Fruit fly (Drosophila melanogaster): ENCODE results near the gene unc-4.

unc-4 gene

DNA sequence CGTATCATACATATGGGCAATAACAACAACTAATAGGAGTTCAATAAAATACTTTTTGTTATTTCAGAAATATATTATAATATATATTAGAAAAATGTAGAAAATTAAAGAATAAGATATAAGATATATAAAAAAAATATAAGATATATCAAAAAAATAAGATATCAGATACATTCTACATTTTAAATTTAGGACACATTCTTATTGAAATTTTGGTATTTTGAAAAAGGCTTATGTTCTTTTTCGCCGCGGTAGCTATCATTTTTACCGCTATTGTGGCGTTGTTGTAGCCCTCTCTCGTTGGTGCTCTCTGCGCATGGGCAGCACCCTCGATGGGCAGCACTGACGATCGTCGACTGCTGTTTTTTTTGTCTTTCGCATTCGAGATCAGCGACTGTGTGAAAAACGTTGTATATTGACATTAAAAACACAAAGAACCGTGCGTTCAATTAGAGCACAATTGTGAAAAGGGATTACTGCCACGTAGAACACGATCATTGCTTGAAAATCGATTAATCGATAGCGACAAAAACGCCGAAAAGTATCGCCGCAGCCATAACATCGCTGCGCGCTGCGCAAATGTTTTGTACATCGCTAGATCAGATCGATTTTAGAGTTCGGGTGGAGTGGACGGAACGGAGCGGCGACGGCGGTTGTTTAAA, 30.4 kb upstream of the unc-4 start:
- no peak for TF ChIP-seq CG8478 (optimal IDR thresholded peaks at IDR 0.05)
- peak; percentile 37 to 42 for TF ChIP-seq CTCF (optimal IDR thresholded peaks at IDR 0.05)

DNA sequence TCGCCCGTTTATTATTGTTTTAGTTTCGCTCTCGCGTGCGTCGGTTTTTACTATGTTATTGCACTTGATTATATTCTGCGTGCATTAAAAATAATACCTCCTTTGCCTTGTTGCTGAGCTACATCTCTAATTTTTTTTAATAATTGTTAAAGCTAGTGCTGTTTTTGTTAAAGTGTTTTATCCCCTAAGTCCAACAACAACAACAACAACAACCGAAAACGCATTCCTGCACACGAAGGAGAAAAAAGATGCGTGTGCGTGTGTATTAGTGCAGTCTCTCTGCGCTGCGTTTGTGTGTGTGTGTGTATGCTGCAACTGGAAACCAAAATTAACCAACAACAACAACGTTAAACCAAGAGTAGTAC, 29.9 kb upstream of the unc-4 start:
- no peak for TF ChIP-seq CTCF (optimal IDR thresholded peaks at IDR 0.05)
- TF ChIP-seq CG8478 (optimal IDR thresholded peaks at IDR 0.05): no peak

DNA sequence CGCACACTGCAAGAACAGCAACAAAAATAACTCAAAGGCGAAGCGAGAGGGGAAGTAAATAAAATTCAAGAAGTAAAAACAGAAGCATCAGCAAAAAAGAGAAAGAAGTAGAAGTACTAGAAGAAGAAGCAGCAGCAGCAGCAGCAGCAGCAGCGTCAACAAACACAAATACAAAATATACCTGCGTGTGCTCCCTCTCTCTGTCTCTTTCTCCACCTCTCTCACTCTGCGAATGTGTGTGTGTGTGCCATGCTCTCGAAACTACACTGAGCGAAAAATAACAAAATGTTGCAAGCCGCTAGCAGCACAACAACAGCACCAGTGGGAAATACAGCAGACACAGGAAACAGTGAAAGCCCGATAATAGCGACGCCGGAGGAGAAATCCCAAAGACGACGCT, 29.4 kb upstream of the unc-4 start:
- TF ChIP-seq CTCF (optimal IDR thresholded peaks at IDR 0.05) (no peak), CG8478 (optimal IDR thresholded peaks at IDR 0.05) (no peak)

DNA sequence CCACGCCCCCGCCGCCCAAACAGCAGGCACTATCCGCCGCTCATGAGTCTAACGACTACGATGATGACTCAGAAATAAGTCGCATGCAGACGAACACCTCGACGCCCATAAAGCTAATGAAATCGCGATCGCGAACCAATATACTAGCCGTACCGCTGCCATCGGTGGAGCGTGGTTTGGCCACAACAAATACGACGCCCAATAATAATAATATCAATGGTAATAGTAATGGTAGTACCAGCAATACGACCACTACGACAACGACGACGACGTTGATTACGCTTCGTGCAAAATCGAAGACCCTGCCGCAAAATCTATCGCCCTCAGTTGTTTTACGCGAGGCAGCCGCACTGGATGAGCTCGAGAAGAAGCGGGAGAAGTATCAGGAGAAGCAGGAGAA, 28.4 kb upstream of the unc-4 start:
- no peak for TF ChIP-seq CTCF (optimal IDR thresholded peaks at IDR 0.05)
- no peak for TF ChIP-seq CG8478 (optimal IDR thresholded peaks at IDR 0.05)

DNA sequence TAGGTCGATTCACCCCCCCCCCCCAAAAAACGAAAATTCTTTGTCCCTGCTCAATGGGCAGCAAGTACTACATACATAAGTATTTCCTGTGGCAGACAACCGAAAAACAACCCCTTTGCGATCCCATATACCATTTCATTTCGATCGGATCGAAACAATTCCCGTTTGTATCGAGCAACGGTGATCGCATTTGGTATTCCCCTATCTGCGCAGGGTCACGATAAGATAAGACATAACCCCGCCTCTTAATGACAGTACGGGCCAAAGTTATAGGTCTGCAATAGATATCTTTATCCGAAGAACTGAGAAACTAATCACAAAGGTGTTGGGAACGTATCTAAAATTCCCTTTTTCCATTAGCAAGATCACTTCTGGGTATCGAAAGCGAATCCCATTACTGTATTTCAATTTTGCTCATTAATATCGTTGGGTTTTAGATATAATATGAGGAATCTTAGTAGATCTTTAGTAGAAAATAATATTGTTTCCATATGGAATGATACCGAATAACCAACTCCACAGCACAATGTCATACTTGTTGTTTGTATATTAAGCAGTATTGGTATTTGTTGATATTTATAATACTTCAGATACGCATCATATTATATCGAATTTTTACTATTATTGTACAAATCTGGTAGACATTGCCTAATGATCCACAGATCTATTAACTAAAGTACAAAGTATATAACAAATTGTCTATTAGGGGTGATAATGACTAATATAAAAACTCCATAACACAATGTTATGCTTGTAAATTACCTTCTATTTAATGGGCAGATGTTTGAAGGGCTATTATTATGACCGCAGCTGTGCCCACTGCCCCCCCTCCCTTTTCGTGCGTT, 27.1 kb upstream of the unc-4 start:
- TF ChIP-seq CG8478 (optimal IDR thresholded peaks at IDR 0.05): no peak

DNA sequence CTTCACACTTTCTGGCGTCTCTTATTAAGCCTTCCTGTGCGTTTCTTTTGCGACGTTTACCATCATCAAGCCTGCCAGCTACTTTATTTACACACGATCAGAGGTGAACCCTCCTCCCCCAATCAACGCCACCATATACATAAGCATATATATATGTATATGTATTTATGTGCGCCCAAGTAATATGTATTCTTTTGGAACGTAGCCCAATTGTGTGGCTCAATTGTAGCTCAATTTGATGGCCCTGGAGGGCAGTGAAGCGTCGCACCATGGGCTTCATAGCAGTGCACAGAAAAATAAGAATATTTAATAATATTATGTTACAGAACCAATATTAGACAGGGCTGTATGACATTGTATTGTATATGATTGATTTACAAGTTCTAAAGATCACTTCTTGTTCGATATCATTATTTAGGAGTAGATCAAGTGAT, 26.5 kb upstream of the unc-4 start:
- TF ChIP-seq CG8478 (optimal IDR thresholded peaks at IDR 0.05) (no peak), CTCF (optimal IDR thresholded peaks at IDR 0.05) (no peak)

DNA sequence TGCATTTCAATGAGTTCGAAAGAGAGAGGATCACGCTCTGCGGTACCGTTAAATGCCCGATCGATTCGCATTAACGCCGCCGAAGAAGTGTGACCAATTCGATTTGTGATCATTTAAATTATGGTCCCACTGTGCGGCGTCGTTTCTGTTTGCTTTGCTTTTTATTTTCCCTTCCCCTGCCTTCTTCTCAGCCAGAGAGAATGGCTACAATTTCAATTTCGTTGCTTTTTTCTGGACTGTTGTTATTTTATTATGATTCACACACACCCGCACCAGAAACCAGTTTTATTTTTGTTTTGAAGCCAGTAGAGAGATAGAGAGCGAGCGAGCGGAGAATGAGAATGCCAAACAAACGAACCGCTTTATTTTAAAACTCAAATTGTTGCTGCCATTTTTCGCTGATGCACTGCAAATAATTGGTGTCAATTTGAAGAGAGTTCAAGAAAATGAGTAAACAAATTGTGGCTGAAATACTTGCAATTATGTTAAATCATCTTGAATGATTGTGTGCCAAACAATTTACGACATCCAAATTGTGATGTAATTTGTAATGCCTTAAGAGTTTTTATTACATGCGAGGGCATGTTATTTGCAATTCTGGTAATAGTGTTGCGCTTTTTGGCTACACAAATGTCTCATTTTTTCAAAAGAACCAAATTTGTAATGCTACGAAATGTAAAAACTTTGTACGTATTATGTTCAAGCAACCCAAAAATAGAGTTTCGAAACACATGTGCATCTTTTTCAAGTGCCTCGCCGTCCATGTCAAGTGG, 25.6 kb upstream of the unc-4 start:
- TF ChIP-seq CG8478 (optimal IDR thresholded peaks at IDR 0.05): no peak
- TF ChIP-seq CTCF (optimal IDR thresholded peaks at IDR 0.05): no peak

DNA sequence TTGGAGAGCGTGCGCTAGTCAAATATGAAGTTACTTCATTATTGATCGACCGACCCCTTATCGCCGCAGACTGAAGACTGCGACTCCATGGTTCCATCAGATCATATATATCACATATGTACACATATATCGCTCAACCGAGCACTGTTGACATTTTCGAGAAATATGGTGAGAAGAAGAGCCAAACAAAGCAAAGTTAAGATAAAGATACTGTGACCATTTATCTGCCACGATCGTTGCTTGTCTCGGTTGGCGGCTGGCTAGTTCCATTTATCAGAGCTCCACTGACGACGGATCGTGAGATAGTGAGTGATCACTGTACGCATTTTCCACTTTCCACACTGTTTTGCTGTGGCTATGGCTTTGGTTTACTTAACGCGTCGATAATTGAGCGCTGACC, 24.8 kb upstream of the unc-4 start:
- TF ChIP-seq CTCF (optimal IDR thresholded peaks at IDR 0.05) (no peak), CG8478 (optimal IDR thresholded peaks at IDR 0.05) (no peak)

DNA sequence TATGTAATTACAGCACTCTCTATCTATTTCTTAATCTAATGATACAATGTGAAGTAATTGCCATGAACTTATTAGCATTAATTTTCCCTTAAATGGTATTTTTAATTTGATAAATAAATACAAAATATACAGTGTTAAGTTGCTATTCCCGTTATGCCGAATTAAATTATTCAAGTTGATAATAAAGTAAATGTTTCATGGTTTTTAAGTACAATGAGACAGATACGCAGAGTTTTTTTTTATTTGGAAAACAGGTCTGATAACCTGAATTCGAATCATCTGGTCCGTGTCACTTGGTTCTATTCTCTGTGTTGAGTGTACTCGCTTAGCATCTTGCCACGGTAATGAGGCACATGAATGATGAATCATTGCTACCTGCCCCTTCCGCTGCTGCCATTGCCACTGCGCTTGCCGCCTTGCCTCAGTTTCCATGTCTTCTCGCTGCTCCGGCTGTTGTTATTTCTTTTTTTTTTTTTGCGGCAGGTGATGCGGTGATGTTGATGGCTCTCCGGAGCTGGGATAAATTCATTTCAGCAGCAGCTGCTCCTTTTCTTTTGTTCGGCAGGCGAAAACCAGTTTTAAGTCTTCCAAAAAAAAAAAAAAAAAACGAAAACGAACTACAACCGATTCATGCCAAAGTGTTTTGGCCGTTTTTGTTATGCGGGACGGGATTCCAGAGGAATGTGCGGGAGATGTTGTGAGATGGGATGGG, 22.5 kb upstream of the unc-4 start:
- TF ChIP-seq CG8478 (optimal IDR thresholded peaks at IDR 0.05): no peak
- no peak for TF ChIP-seq CTCF (optimal IDR thresholded peaks at IDR 0.05)

DNA sequence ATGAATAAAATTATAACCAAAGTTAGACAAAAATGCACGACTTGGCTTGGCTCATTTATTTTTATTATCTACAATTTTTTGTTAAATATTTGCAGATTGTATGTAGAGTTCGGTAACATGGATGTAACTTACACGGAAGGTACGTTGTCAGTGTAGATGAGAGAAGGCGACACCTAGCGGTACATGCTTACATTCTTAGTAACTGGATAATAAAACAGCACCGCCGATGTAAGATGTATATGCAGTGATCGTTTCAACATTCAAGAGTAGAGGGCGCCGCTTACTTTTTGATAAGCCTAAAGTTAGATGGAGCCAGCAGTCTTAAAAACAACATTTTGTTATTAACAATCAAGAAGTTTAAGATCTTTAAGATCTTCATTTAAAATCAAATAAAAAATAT, 16.7 kb upstream of the unc-4 start:
- TF ChIP-seq CTCF (optimal IDR thresholded peaks at IDR 0.05) (peak; percentile 97), CG8478 (optimal IDR thresholded peaks at IDR 0.05) (no peak)

DNA sequence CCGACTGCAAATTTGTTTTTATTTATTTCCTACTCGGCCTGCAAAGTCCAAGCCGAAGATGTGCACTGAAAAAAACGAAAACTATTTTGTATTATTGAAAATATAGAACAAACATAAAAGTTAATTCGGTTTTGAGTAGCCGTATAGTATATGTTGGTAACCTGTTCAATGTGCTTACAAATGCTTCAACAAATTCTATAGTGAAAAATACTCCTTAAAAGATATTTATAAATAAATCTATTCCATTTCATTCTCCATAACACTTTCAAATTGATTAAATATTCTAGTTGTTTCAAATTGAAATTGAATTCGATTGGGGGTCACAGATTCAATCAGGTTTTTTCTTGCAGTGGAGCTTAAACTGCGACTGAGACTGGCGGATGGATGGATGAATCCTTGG, 13.2 kb upstream of the unc-4 start:
- no peak for TF ChIP-seq CG8478 (optimal IDR thresholded peaks at IDR 0.05)
- no peak for TF ChIP-seq CTCF (optimal IDR thresholded peaks at IDR 0.05)

DNA sequence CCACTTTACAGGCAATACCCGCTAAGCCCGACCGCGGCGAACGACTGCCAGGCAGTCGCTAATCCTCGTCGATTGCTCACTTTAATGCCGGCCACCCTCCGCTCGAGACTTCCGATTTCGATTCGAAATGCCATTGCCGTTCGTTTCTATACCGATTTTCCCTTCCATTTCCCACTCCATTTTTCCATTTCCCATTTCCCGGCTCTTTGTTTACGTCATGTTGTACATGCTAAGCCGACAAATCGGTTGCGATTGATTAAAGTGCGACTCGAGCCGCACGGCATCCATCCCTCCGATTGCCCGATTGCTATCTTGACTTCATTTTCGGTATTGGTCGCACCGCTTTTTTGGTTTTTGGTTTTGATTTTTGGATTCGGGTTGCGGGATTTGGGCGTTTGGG, 11.5 kb upstream of the unc-4 start:
- no peak for TF ChIP-seq CG8478 (optimal IDR thresholded peaks at IDR 0.05)
- no peak for TF ChIP-seq CTCF (optimal IDR thresholded peaks at IDR 0.05)

DNA sequence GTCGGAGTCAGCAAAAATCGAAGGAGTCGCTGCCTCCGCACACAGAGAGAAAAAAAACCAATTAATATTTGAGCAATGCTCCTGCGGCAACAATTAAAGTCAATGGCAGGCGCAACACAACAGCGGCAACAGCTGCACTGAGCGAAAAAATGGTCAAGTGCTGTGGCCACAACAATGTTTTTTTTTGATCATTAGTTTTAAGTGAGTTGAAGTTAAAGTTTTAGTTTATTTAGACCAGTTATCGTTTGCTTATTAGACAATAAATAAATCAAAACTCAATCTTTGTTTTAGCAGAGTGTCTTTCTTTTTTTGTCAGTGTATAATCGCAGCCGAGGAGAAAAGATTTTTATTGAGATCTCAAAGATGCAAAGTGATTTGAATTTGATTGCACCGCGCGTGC, 7.8 kb upstream of the unc-4 start:
- TF ChIP-seq CG8478 (optimal IDR thresholded peaks at IDR 0.05) (no peak), CTCF (optimal IDR thresholded peaks at IDR 0.05) (no peak)

DNA sequence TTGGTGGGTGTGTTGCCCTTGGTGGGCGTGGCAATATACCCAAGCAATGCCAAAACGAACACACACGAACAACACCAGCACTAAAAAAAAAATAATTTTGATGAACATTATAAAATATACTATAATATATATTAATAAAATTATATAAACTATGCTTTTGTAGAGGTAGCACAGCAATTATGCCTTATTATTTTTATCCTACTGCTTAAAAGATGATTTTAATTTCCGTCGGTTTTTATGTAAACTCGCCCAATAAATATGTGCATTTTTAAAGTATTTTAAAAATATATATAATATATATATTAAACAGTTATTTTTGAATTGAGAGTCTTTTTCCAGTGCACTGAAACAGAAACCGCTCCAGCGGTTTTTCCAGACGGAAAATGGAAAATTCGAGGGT, 6.1 kb upstream of the unc-4 start:
- TF ChIP-seq CTCF (optimal IDR thresholded peaks at IDR 0.05) (no peak), CG8478 (optimal IDR thresholded peaks at IDR 0.05) (no peak)

DNA sequence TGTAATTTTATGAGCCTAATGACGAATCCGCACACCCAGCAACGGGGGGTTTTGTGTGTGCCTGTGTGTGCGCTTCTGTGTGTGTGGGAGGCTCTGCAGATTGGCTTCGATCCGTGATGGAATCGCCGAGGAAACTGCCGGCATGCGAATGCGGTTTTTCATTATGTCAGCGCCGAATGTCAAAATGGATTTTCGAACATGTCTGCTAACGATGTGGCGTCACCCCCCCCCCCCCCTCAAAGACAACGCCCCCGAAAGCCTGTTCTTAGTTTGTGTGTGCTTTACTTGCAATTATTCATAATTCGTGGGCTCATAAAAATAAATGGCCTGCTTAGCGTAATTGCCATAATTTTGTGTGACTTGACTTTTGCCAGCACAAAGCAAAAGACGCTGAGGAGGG, 4.7 kb upstream of the unc-4 start:
- TF ChIP-seq CTCF (optimal IDR thresholded peaks at IDR 0.05) (no peak), CG8478 (optimal IDR thresholded peaks at IDR 0.05) (no peak)
